Worm (Caenorhabditis elegans) whole organism, L3 larva: Measurements from ENCODE around the gene F43C11.12.

Source experiments
- aly-2 ChIP-seq: fragments of 150-350 bp; optimal IDR thresholded peaks from 2 replicates; lab custom pipeline; 2014; ENCODE audit warnings: missing biosample characterization, missing genetic modification characterization
- ceh-28 ChIP-seq: fragments of 150-350 bp; optimal IDR thresholded peaks from 2 replicates; lab custom pipeline; 2014; ENCODE audit warnings: missing biosample characterization, missing genetic modification reagents, missing genetic modification characterization
- ceh-9 ChIP-seq: sonication (generic microtip); optimal IDR thresholded peaks from 2 replicates; lab custom pipeline; 2018; ENCODE audit warnings: missing biosample characterization, missing genetic modification characterization
- egl-27 ChIP-seq: sonication (generic microtip); optimal IDR thresholded peaks from 4 replicates; lab custom pipeline; 2017; ENCODE audit warnings: missing biosample characterization, missing genetic modification reagents, missing genetic modification characterization
- jun-1 ChIP-seq: fragments of 150-350 bp; optimal IDR thresholded peaks from 2 replicates; lab custom pipeline; 2014; ENCODE audit warnings: missing biosample characterization, missing genetic modification reagents, missing genetic modification characterization
- nfya-1 ChIP-seq: sonication (generic microtip); optimal IDR thresholded peaks from 2 replicates; lab custom pipeline; 2017; ENCODE audit warnings: missing genetic modification characterization, mild to moderate bottlenecking, missing compliant biosample characterization, antibody characterized with exemption, moderate library complexity; ENCODE audit not compliant: insufficient read depth
- nhr-76 ChIP-seq: fragments of 150-350 bp; sonication (generic microtip); optimal IDR thresholded peaks from 5 replicates; lab custom pipeline; 2014; ENCODE audit warnings: missing biosample characterization, missing genetic modification characterization

- TF ChIP-seq egl-27 (tag; lab: Kevin White, UChicago) (no peak), nfya-1 (tag; lab: Kevin White, UChicago) (no peak), ceh-28 (tag; lab: Kevin White, UChicago) (no peak), nhr-76 (tag; lab: Kevin White, UChicago) (no peak), ceh-9 (tag; lab: Kevin White, UChicago) (no peak), aly-2 (no peak), jun-1 (tag; lab: Kevin White, UChicago) (no peak)
These were observed 6.6 kb downstream of the F43C11.12 start, which contains the start of gene F43C11.16 for ce11 chrII:2359965-2360364.
